Fruit fly (Drosophila melanogaster) whole organism, embryonic: ENCODE results near the gene CG8892.
A peak's percentile ranks its signal among the peaks of the same experiment; 100 is the strongest.

Source experiments
- Aef1 ChIP-seq: fragments of 200-800 bp; sonication (Bioruptor generic); IDR thresholded peaks from 3 replicates; pipeline ENCODE4 v1.3.6; 2022; ENCODE audit warnings: missing biosample characterization, missing genetic modification characterization
- Atf6 ChIP-seq: fragments of 200-800 bp; sonication (Bioruptor generic); IDR thresholded peaks from 2 replicates; pipeline ENCODE4 v1.3.6; 2022; ENCODE audit warnings: missing biosample characterization, missing genetic modification characterization
- CG10209 ChIP-seq: fragments of 200-800 bp; sonication (Bioruptor generic); optimal IDR thresholded peaks from 3 replicates; lab custom pipeline; 2017; ENCODE audit warnings: missing biosample characterization, mild to moderate bottlenecking, missing genetic modification characterization, missing genetic modification reagents
- CG10366 ChIP-seq: fragments of 200-800 bp; sonication (Bioruptor generic); IDR thresholded peaks from 2 replicates; pipeline ENCODE4 v1.3.6; 2022; ENCODE audit warnings: missing biosample characterization, missing genetic modification characterization
- CG11398 ChIP-seq: fragments of 200-800 bp; sonication (Bioruptor generic); optimal IDR thresholded peaks from 2 replicates; lab custom pipeline; 2016; ENCODE audit warnings: missing biosample characterization, missing genetic modification characterization
- CG11696 ChIP-seq: fragments of 200-800 bp; sonication (Bioruptor generic); IDR thresholded peaks from 2 replicates; pipeline ENCODE4 v1.3.6; 2022; ENCODE audit warnings: missing biosample characterization, missing genetic modification characterization
- CG12071 ChIP-seq: fragments of 200-800 bp; sonication (Bioruptor generic); optimal IDR thresholded peaks from 3 replicates; lab custom pipeline; 2018; ENCODE audit warnings: missing biosample characterization, mild to moderate bottlenecking, missing genetic modification characterization
- CG13123 ChIP-seq: fragments of 200-800 bp; sonication (Bioruptor generic); optimal IDR thresholded peaks from 2 replicates; lab custom pipeline; 2016; ENCODE audit warnings: missing biosample characterization, missing genetic modification characterization
- CG14014 ChIP-seq: fragments of 200-800 bp; sonication (Bioruptor generic); IDR thresholded peaks from 2 replicates; pipeline ENCODE4 v1.3.6; 2022; ENCODE audit warnings: missing biosample characterization, missing genetic modification characterization
- CG14441 ChIP-seq: fragments of 200-800 bp; sonication (Bioruptor generic); IDR thresholded peaks from 2 replicates; pipeline ENCODE4 v1.3.6; 2022; ENCODE audit warnings: missing biosample characterization, missing genetic modification characterization
- CG14667 ChIP-seq: fragments of 200-800 bp; sonication (Bioruptor generic); IDR thresholded peaks from 2 replicates; pipeline ENCODE4 v1.3.6; 2022; ENCODE audit warnings: missing biosample characterization, missing genetic modification characterization
- CG2202 ChIP-seq: fragments of 200-800 bp; sonication (Bioruptor generic); optimal IDR thresholded peaks from 2 replicates; lab custom pipeline; 2018; ENCODE audit warnings: missing biosample characterization, mild to moderate bottlenecking, missing genetic modification characterization
- CG2678 ChIP-seq: fragments of 200-800 bp; sonication (Bioruptor generic); optimal IDR thresholded peaks from 3 replicates; lab custom pipeline; 2019; ENCODE audit warnings: missing biosample characterization, mild to moderate bottlenecking, missing genetic modification characterization, moderate library complexity
- CG31388 ChIP-seq: fragments of 200-800 bp; sonication (Bioruptor generic); optimal IDR thresholded peaks from 2 replicates; lab custom pipeline; 2016; ENCODE audit warnings: missing biosample characterization, missing genetic modification characterization
- CG31441 ChIP-seq: fragments of 200-800 bp; sonication (Bioruptor generic); IDR thresholded peaks from 2 replicates; pipeline ENCODE4 v1.3.6; 2022; ENCODE audit warnings: missing biosample characterization, missing genetic modification characterization
- CG33213 ChIP-seq: fragments of 200-800 bp; sonication (Bioruptor generic); optimal IDR thresholded peaks from 3 replicates; lab custom pipeline; 2016; ENCODE audit warnings: missing biosample characterization, missing genetic modification characterization
- CG34376 ChIP-seq: fragments of 200-800 bp; sonication (Bioruptor generic); optimal IDR thresholded peaks from 2 replicates; lab custom pipeline; 2018; ENCODE audit warnings: missing biosample characterization, mild to moderate bottlenecking, missing genetic modification characterization
- CG42726 ChIP-seq: fragments of 200-800 bp; sonication (Bioruptor generic); IDR thresholded peaks from 2 replicates; pipeline ENCODE4 v1.3.6; 2022; ENCODE audit warnings: missing biosample characterization, missing genetic modification characterization; ENCODE audit not compliant: partially characterized antibody
- CG4328 ChIP-seq: fragments of 200-800 bp; sonication (Bioruptor generic); optimal IDR thresholded peaks from 3 replicates; lab custom pipeline; 2017; ENCODE audit warnings: missing biosample characterization, missing genetic modification reagents, missing genetic modification characterization
- CG4424 ChIP-seq: fragments of 200-800 bp; sonication (Bioruptor generic); optimal IDR thresholded peaks from 3 replicates; lab custom pipeline; 2016; ENCODE audit warnings: missing biosample characterization, missing genetic modification characterization
- CG4617 ChIP-seq: fragments of 200-800 bp; sonication (Bioruptor generic); optimal IDR thresholded peaks from 3 replicates; lab custom pipeline; 2016; ENCODE audit warnings: missing biosample characterization, missing genetic modification characterization, borderline replicate concordance
- CG6791 ChIP-seq: fragments of 200-800 bp; sonication (Bioruptor generic); IDR thresholded peaks from 3 replicates; pipeline ENCODE4 v1.3.6; 2022; ENCODE audit warnings: missing biosample characterization, missing genetic modification characterization; ENCODE audit not compliant: partially characterized antibody
- Dll ChIP-seq: fragments of 200-800 bp; sonication (Bioruptor generic); IDR thresholded peaks from 4 replicates; pipeline ENCODE4 v1.3.6; 2022; ENCODE audit warnings: missing biosample characterization, missing genetic modification characterization; ENCODE audit not compliant: partially characterized antibody
- Fer3 ChIP-seq: fragments of 200-800 bp; sonication (Bioruptor generic); optimal IDR thresholded peaks from 2 replicates; lab custom pipeline; 2018; ENCODE audit warnings: missing biosample characterization, mild to moderate bottlenecking, missing genetic modification characterization, moderate library complexity
- Hand ChIP-seq: fragments of 200-800 bp; sonication (Bioruptor generic); optimal IDR thresholded peaks from 2 replicates; lab custom pipeline; 2017; ENCODE audit warnings: mild to moderate bottlenecking, missing biosample characterization, missing genetic modification reagents, missing genetic modification characterization
- Hey ChIP-seq: fragments of 200-800 bp; sonication (Bioruptor generic); optimal IDR thresholded peaks from 3 replicates; lab custom pipeline; 2018; ENCODE audit warnings: missing biosample characterization, mild to moderate bottlenecking, missing genetic modification characterization
- Hmr ChIP-seq: fragments of 200-800 bp; sonication (Bioruptor generic); optimal IDR thresholded peaks from 3 replicates; lab custom pipeline; 2017; ENCODE audit warnings: mild to moderate bottlenecking, missing biosample characterization, missing genetic modification reagents, missing genetic modification characterization
- Hr3 ChIP-seq: fragments of 200-800 bp; sonication (Bioruptor generic); optimal IDR thresholded peaks from 3 replicates; lab custom pipeline; 2016; ENCODE audit warnings: missing biosample characterization, missing genetic modification characterization
- Kr ChIP-seq: fragments of 200-800 bp; sonication (Bioruptor generic); optimal IDR thresholded peaks from 2 replicates; lab custom pipeline; 2017; ENCODE audit warnings: missing biosample characterization, mild to moderate bottlenecking, missing genetic modification characterization
- Myb ChIP-seq: fragments of 200-800 bp; sonication (Bioruptor generic); optimal IDR thresholded peaks from 2 replicates; lab custom pipeline; 2016; ENCODE audit warnings: missing biosample characterization, missing genetic modification characterization
- Opbp ChIP-seq: fragments of 200-800 bp; sonication (Bioruptor generic); IDR thresholded peaks from 3 replicates; pipeline ENCODE4 v1.3.6; 2022; ENCODE audit warnings: missing biosample characterization, missing genetic modification characterization; ENCODE audit not compliant: partially characterized antibody
- Poxn ChIP-seq: fragments of 200-800 bp; sonication (Bioruptor generic); IDR thresholded peaks from 2 replicates; pipeline ENCODE4 v1.3.6; 2022; ENCODE audit warnings: missing biosample characterization, missing genetic modification characterization
- ash1 ChIP-seq: fragments of 200-800 bp; sonication (Bioruptor generic); optimal IDR thresholded peaks from 2 replicates; lab custom pipeline; 2018; ENCODE audit warnings: missing biosample characterization, mild to moderate bottlenecking, missing genetic modification characterization
- chinmo ChIP-seq: fragments of 200-800 bp; sonication (Bioruptor generic); IDR thresholded peaks from 4 replicates; pipeline ENCODE4 v1.3.6; 2022; ENCODE audit warnings: missing biosample characterization, missing genetic modification characterization; ENCODE audit not compliant: partially characterized antibody
- chn ChIP-seq: fragments of 200-800 bp; sonication (Bioruptor generic); optimal IDR thresholded peaks from 2 replicates; lab custom pipeline; 2016; ENCODE audit warnings: missing biosample characterization, missing genetic modification characterization
- dan ChIP-seq: fragments of 200-800 bp; sonication (Bioruptor generic); IDR thresholded peaks from 2 replicates; pipeline ENCODE4 v1.3.6; 2022; ENCODE audit warnings: missing biosample characterization, missing genetic modification characterization
- danr ChIP-seq: fragments of 200-800 bp; sonication (Bioruptor generic); IDR thresholded peaks from 2 replicates; pipeline ENCODE4 v1.3.6; 2022; ENCODE audit warnings: missing biosample characterization, missing genetic modification characterization
- emc ChIP-seq: fragments of 200-800 bp; sonication (Bioruptor generic); optimal IDR thresholded peaks from 2 replicates; lab custom pipeline; 2016; ENCODE audit warnings: missing biosample characterization, missing genetic modification characterization
- ewg ChIP-seq: fragments of 200-800 bp; sonication (Bioruptor generic); optimal IDR thresholded peaks from 3 replicates; lab custom pipeline; 2017; ENCODE audit warnings: mild to moderate bottlenecking, missing biosample characterization, missing genetic modification reagents, missing genetic modification characterization
- fd102C ChIP-seq: fragments of 200-800 bp; sonication (Bioruptor generic); optimal IDR thresholded peaks from 2 replicates; lab custom pipeline; 2018; ENCODE audit warnings: missing biosample characterization, mild to moderate bottlenecking, missing genetic modification characterization, moderate library complexity
- grau ChIP-seq: fragments of 200-800 bp; optimal IDR thresholded peaks from 3 replicates; lab custom pipeline; 2019; ENCODE audit warnings: missing biosample characterization, mild to moderate bottlenecking, missing genetic modification characterization, moderate library complexity
- gsb ChIP-seq: fragments of 200-800 bp; sonication (Bioruptor generic); IDR thresholded peaks from 2 replicates; pipeline ENCODE4 v1.3.6; 2022; ENCODE audit warnings: missing biosample characterization, missing genetic modification characterization
- gt ChIP-seq: fragments of 200-800 bp; sonication (Bioruptor generic); IDR thresholded peaks from 2 replicates; pipeline ENCODE4 v1.3.6; 2022; ENCODE audit warnings: missing biosample characterization, missing genetic modification characterization
- oc ChIP-seq: fragments of 200-800 bp; sonication (Bioruptor generic); optimal IDR thresholded peaks from 2 replicates; lab custom pipeline; 2018; ENCODE audit warnings: missing biosample characterization, mild to moderate bottlenecking, missing genetic modification characterization, moderate library complexity
- pnt ChIP-seq: fragments of 200-800 bp; sonication (Bioruptor generic); optimal IDR thresholded peaks from 3 replicates; lab custom pipeline; 2016; ENCODE audit warnings: missing biosample characterization, missing genetic modification characterization
- sc ChIP-seq, 3 experiments: fragments of >200 bp in 2 of 3; fragments of 200-800 bp in 1 of 3; sonication (Bioruptor generic) in 1 of 3; optimal IDR thresholded peaks; 2 replicates in 2 of 3; 3 replicates in 1 of 3; lab custom pipeline; 2017; ENCODE audit warnings: mild to moderate bottlenecking in 1 of 3, missing biosample characterization in 1 of 3, missing genetic modification characterization in 1 of 3, missing genetic modification reagents in 1 of 3
- schlank ChIP-seq: fragments of 200-800 bp; sonication (Bioruptor generic); optimal IDR thresholded peaks from 2 replicates; lab custom pipeline; 2018; ENCODE audit warnings: missing biosample characterization, mild to moderate bottlenecking, missing genetic modification characterization
- ttk ChIP-seq: fragments of 200-800 bp; sonication (Bioruptor generic); IDR thresholded peaks from 2 replicates; pipeline ENCODE4 v2.1.2; 2022; ENCODE audit warnings: missing biosample characterization, missing genetic modification characterization
- zen2 ChIP-seq: fragments of 200-800 bp; sonication (Bioruptor generic); IDR thresholded peaks from 3 replicates; pipeline ENCODE4 v1.3.6; 2022; ENCODE audit warnings: missing biosample characterization, missing genetic modification characterization; ENCODE audit not compliant: partially characterized antibody

Gene CG8892

dm6 chr2L:4976988-4977551 lies 4.3 kb downstream of the CG8892 start, which contains the start of the genes Gmd and CG3792 (continued):
- TF ChIP-seq CG34376 (GFP tag; lab: Kevin White, UChicago) (peak; percentile 93), chn (peak; percentile 96), CG6791 (GFP tag; lab: Robert Waterston, UW) (peak; percentile 76), ash1 (GFP tag; lab: Kevin White, UChicago) (peak; percentile 9), CG33213 (GFP tag; lab: Kevin White, UChicago) (peak; percentile 86), Dll (GFP tag; lab: Robert Waterston, UW) (peak; percentile 90), CG4424 (GFP tag; lab: Kevin White, UChicago) (peak; percentile 97), Opbp (GFP tag; lab: Robert Waterston, UW) (peak; percentile 53; the same call in 2 of the 3 replicates), CG12071 (GFP tag; lab: Kevin White, UChicago) (no peak), Myb (GFP tag; lab: Kevin White, UChicago) (peak; percentile 77), Poxn (GFP tag; lab: Robert Waterston, UW) (peak; percentile 86), Hr3 (GFP tag; lab: Kevin White, UChicago) (peak; percentile 95), CG2678 (tag; lab: Kevin White, UChicago) (peak; percentile 97), Aef1 (GFP tag; lab: Robert Waterston, UW) (peak; percentile 95), grau (tag; lab: Kevin White, UChicago) (peak; percentile 95), pnt (GFP tag; lab: Kevin White, UChicago) (peak; percentile 93), Hand (GFP tag; lab: Kevin White, UChicago) (peak; percentile 68), CG14441 (peak; percentile 96), dan (GFP tag; lab: Robert Waterston, UW) (peak; percentile 85), CG10209 (peak; percentile 94), ewg (peak; percentile 89), CG31388 (GFP tag; lab: Kevin White, UChicago) (peak; percentile 88), zen2 (peak; percentile 72; the same call in 2 of the 3 replicates), chinmo (GFP tag; lab: Robert Waterston, UW) (no peak), sc (optimal IDR thresholded peaks at IDR 0.05; lab: Kevin White, UChicago) (no peak), sc (GFP tag; optimal IDR thresholded peaks at IDR 0.05; lab: Kevin White, UChicago) (peak; percentile 82), fd102C (GFP tag; lab: Kevin White, UChicago) (peak; percentile 42), Fer3 (tag; lab: Kevin White, UChicago) (peak; percentile 96), ttk (GFP tag; lab: Robert Waterston, UW) (peak; percentile 92), danr (GFP tag; lab: Robert Waterston, UW) (peak; percentile 93), schlank (peak; percentile 82), Hmr (GFP tag; lab: Kevin White, UChicago) (peak; percentile 94), CG11398 (peak; percentile 88), CG13123 (GFP tag; lab: Kevin White, UChicago) (peak; percentile 92), emc (peak; percentile 81), CG2202 (tag; lab: Kevin White, UChicago) (peak; percentile 73), gsb (GFP tag; lab: Robert Waterston, UW) (peak; percentile 91), CG4617 (GFP tag; lab: Kevin White, UChicago) (peak; percentile 92), CG4328 (GFP tag; lab: Kevin White, UChicago) (peak; percentile 95), oc (peak; percentile 92), Hey (tag; lab: Kevin White, UChicago) (no peak), Kr (GFP tag; lab: Kevin White, UChicago) (no peak), CG42726 (peak; percentile 76), Atf6 (peak; percentile 97), gt (GFP tag; lab: Robert Waterston, UW) (peak; percentile 87), CG14667 (GFP tag; lab: Robert Waterston, UW) (peak; percentile 93), CG11696 (GFP tag; lab: Robert Waterston, UW) (peak; percentile 89), CG31441 (peak; percentile 97), CG14014 (peak; percentile 95), CG10366 (peak; percentile 94)
